Fruit fly (Drosophila melanogaster): ENCODE measurements around the gene pelo.

The pelo gene

dm6 chr2L:9662977-9663376 lies 37.6 kb upstream of the pelo start (continued):
- TF ChIP-seq cwo (GFP tag; optimal IDR thresholded peaks at IDR 0.05) (peak; percentile 8), CG17385 (GFP tag; optimal IDR thresholded peaks at IDR 0.05) (no peak), CG2120 (GFP tag; optimal IDR thresholded peaks at IDR 0.05) (peak; percentile 20), gfzf (GFP tag; optimal IDR thresholded peaks at IDR 0.05) (no peak), Eip74EF (GFP tag; optimal IDR thresholded peaks at IDR 0.05) (no peak), Med (GFP tag) (peak; percentile 34), CG14860 (GFP tag; IDR thresholded peaks at IDR 0.05; ENCODE audit: partially characterized antibody) (no peak), CG4854 (GFP tag; optimal IDR thresholded peaks at IDR 0.05) (no peak), eyg (GFP tag; optimal IDR thresholded peaks at IDR 0.05) (no peak), CG8089 (GFP tag; optimal IDR thresholded peaks at IDR 0.05) (no peak), CG18599 (GFP tag; optimal IDR thresholded peaks at IDR 0.05) (peak; percentile 60), Rfx (GFP tag; IDR thresholded peaks at IDR 0.05) (peak; percentile 13; the same call in 1 of the 2 replicates), lab (GFP tag; optimal IDR thresholded peaks at IDR 0.05) (peak; percentile 52), z (GFP tag; IDR thresholded peaks at IDR 0.05) (no peak), Jarid2 (GFP tag; optimal IDR thresholded peaks at IDR 0.05) (no peak), rib (GFP tag; IDR thresholded peaks at IDR 0.05) (no peak), peb (GFP tag; IDR thresholded peaks at IDR 0.05) (no peak), Opbp (GFP tag; IDR thresholded peaks at IDR 0.05; ENCODE audit: partially characterized antibody) (no peak), sc (optimal IDR thresholded peaks at IDR 0.05) (no peak), sc (GFP tag; optimal IDR thresholded peaks at IDR 0.05) (no peak), CG15601 (tag; optimal IDR thresholded peaks at IDR 0.05) (no peak), CG11456 (GFP tag; IDR thresholded peaks at IDR 0.05) (no peak), CG8765 (GFP tag; IDR thresholded peaks at IDR 0.05) (no peak), Camta (GFP tag; optimal IDR thresholded peaks at IDR 0.05) (no peak), Fer1 (GFP tag; optimal IDR thresholded peaks at IDR 0.05) (no peak), Blimp-1 (GFP tag; optimal IDR thresholded peaks at IDR 0.05) (no peak), exex (tag; optimal IDR thresholded peaks at IDR 0.05) (no peak), Poxn (GFP tag; IDR thresholded peaks at IDR 0.05) (no peak), Dll (GFP tag; IDR thresholded peaks at IDR 0.05; ENCODE audit: partially characterized antibody) (no peak), CG15011 (GFP tag; optimal IDR thresholded peaks at IDR 0.05) (no peak), mam (GFP tag; optimal IDR thresholded peaks at IDR 0.05) (no peak), Neu2 (GFP tag; optimal IDR thresholded peaks at IDR 0.05; ENCODE audit: borderline replicate concordance) (no peak), CG18619 (GFP tag; optimal IDR thresholded peaks at IDR 0.05) (no peak), CG9215 (GFP tag; IDR thresholded peaks at IDR 0.05) (no peak), hth (optimal IDR thresholded peaks at IDR 0.05) (no peak), CG4282 (GFP tag; optimal IDR thresholded peaks at IDR 0.05) (no peak), CG1529 (GFP tag; optimal IDR thresholded peaks at IDR 0.05) (no peak), ato (GFP tag; IDR thresholded peaks at IDR 0.05; ENCODE audit: partially characterized antibody) (no peak), Gug (GFP tag; IDR thresholded peaks at IDR 0.05) (no peak), Atf-2 (GFP tag; optimal IDR thresholded peaks at IDR 0.05) (no peak), tgo (GFP tag; IDR thresholded peaks at IDR 0.05) (no peak), sim (GFP tag; IDR thresholded peaks at IDR 0.05) (no peak), Antp (GFP tag; optimal IDR thresholded peaks at IDR 0.05) (no peak), seq (GFP tag; IDR thresholded peaks at IDR 0.05) (no peak), CG7556 (GFP tag; optimal IDR thresholded peaks at IDR 0.05) (peak; percentile 5), CG11398 (GFP tag; optimal IDR thresholded peaks at IDR 0.05) (no peak), CG8944 (GFP tag; optimal IDR thresholded peaks at IDR 0.05) (no peak), CG7745 (tag; optimal IDR thresholded peaks at IDR 0.05) (no peak), lilli (GFP tag; optimal IDR thresholded peaks at IDR 0.05) (no peak), CG12155 (GFP tag; optimal IDR thresholded peaks at IDR 0.05) (no peak), CG18011 (GFP tag; optimal IDR thresholded peaks at IDR 0.05) (no peak), CG9932 (GFP tag; IDR thresholded peaks at IDR 0.05) (peak; percentile 43; the same call in 1 of the 2 replicates)
